Worm (Caenorhabditis elegans): Measurements from ENCODE around the gene spc-1.

spc-1 gene

DNA sequence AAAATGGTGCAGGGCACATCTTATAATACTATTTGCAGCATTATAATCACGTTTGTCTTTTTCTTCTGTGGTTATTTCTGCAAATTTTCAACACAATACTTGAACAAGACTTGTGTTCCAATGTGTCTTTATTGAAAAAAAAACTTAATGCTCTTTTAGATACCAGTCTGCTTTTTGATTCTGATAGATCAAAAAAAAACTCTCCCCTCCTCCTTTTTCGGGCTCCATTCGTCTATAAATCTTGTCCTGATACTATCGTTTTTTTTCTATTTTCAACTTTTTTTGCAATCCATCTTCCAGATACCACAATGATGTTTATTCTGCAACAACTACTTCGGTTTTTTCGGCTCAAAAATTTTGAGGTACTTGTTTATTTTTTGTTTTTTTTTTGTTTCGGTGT, 46.1 kb downstream of the spc-1 start, which contains the start of gene twk-16:
Gene twk-16, plus strand, starts transcription at position 301 of the 400 bp plus-strand sequence.
- TF ChIP-seq W03F9.2 (tag; optimal IDR thresholded peaks at IDR 0.05), result no peak
- no peak for TF ChIP-seq dao-5 (tag; optimal IDR thresholded peaks at IDR 0.05)
- TF ChIP-seq him-1 (tag; optimal IDR thresholded peaks at IDR 0.05), result no peak

DNA sequence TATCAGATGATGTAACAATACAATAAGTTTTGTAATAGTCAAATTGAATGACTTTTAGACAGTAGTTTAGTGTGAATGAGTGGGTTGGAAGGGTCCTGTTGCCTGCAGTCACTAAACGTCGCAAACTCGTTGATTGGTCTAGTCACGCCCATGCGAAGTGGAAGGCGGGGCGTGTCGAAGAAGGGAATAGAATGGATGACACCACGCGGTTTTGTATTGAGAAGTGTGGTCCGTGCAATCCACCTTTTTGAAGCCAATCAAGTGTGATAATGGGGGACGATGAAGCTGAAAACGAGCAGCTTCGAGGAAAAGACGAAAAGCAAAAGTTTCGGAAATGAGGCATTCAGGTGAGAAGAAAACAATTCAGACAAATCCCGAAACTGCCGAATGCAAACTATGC, 56.6 kb downstream of the spc-1 start, which contains the start of gene ceh-31:
Gene ceh-31, minus strand, starts transcription at position 101 of the 400 bp plus-strand sequence.
- no peak for TF ChIP-seq W03F9.2 (tag; optimal IDR thresholded peaks at IDR 0.05)
- TF ChIP-seq dao-5 (tag; optimal IDR thresholded peaks at IDR 0.05), result no peak
- TF ChIP-seq him-1 (tag; optimal IDR thresholded peaks at IDR 0.05), result no peak

Data from whole organism, L4/young adult.